Fruit fly (Drosophila melanogaster) whole organism, adult: ENCODE results near the gene CG10877.

Source experiments
- CG14711 ChIP-seq: fragments of 200-800 bp; sonication (Bioruptor generic); optimal IDR thresholded peaks from 2 replicates; lab custom pipeline; 2018; ENCODE audit warnings: missing biosample characterization, mild to moderate bottlenecking, missing genetic modification characterization, moderate library complexity
- CG33017 ChIP-seq: fragments of 200-800 bp; sonication (Bioruptor generic); optimal IDR thresholded peaks from 2 replicates; lab custom pipeline; 2018; ENCODE audit warnings: missing biosample characterization, mild to moderate bottlenecking, missing genetic modification characterization, moderate library complexity
- CG7101 ChIP-seq: fragments of 200-800 bp; sonication (Bioruptor generic); optimal IDR thresholded peaks from 2 replicates; lab custom pipeline; 2018; ENCODE audit warnings: missing biosample characterization, mild to moderate bottlenecking, missing genetic modification characterization, moderate library complexity
- Mnt ChIP-seq: fragments of 200-800 bp; sonication (Bioruptor generic); optimal IDR thresholded peaks from 2 replicates; lab custom pipeline; 2016; ENCODE audit warnings: missing biosample characterization, mild to moderate bottlenecking, missing genetic modification characterization
- cic ChIP-seq: fragments of 200-800 bp; sonication (Bioruptor generic); optimal IDR thresholded peaks from 2 replicates; lab custom pipeline; 2017; ENCODE audit warnings: missing biosample characterization, mild to moderate bottlenecking, missing genetic modification characterization, moderate library complexity
- cnc ChIP-seq, 2 experiments: fragments of >200 bp; optimal IDR thresholded peaks; 2 replicates each; lab custom pipeline; 2017
- kay ChIP-seq: fragments of 200-800 bp; sonication (Bioruptor generic); peaks from one replicate; lab custom pipeline; 2016; ENCODE audit warnings: missing biosample characterization, missing genetic modification characterization, borderline replicate concordance
- pad ChIP-seq: fragments of 200-800 bp; sonication (Bioruptor generic); optimal IDR thresholded peaks from 3 replicates; lab custom pipeline; 2017; ENCODE audit warnings: missing biosample characterization, missing genetic modification characterization, mild to moderate bottlenecking, moderate library complexity, missing genetic modification reagents
- toe ChIP-seq: fragments of 200-800 bp; sonication (Bioruptor generic); optimal IDR thresholded peaks from 2 replicates; lab custom pipeline; 2016; ENCODE audit warnings: missing biosample characterization, missing genetic modification characterization

DNA sequence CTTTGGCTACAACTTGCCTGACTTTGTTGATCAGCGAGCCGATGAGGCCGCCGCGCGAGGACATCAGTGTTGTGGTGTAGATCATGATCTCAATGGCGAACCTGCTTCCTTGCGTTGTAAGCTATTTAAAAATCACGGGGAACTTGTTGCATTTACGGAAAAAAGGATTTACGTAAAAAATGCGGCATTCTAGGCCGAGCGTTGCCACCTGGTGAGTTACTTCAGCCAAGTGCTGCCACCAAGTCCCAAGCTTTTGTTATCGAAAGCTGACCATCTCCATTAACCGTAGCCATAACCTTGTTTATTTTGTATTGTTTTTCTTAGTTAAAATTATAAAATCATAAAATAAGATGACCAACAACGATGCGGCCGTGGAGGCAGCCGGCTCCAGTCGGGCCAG lies 12.9 kb upstream of the CG10877 start, which contains the start of the genes TFAM and CG5412:
- no peak for TF ChIP-seq cic (GFP tag; lab: Kevin White, UChicago)
- no peak for TF ChIP-seq pad (GFP tag; lab: Kevin White, UChicago)
- TF ChIP-seq kay (GFP tag; lab: Kevin White, UChicago) = no peak
- TF ChIP-seq CG14711 (tag; lab: Kevin White, UChicago) = no peak
- TF ChIP-seq Mnt (GFP tag; lab: Kevin White, UChicago) = peak; percentile 40
- TF ChIP-seq toe (GFP tag; lab: Kevin White, UChicago) = no peak
- TF ChIP-seq CG33017 (tag; lab: Kevin White, UChicago) = no peak
- no peak for TF ChIP-seq cnc (optimal IDR thresholded peaks at IDR 0.05; lab: Kevin White, UChicago)
- no peak for TF ChIP-seq CG7101
